Worm (Caenorhabditis elegans): Measurements from ENCODE around the gene ztf-9.

DNA sequence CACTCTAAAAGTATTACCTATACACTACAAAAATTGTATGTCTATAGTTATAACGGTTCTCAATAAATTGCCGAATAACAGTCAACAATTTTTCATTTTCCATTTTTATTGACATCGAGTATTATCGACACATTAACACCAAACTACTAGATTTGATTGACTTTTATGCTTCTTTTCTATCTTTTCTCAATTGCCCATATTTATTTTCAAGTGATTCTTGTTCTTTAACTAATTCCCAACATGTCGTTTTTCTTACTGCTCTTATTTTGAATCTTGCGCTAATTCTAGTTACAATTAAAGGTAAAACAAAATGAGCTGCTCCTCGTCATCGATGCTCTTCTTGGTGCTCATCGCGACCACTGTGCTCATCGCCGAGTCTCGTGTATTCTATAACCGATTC lies 14.0 kb downstream of the ztf-9 start, which contains the start of gene cthd-1:
- TF ChIP-seq ceh-31 (tag; optimal IDR thresholded peaks at IDR 0.05) = no peak
- TF ChIP-seq ama-1 (optimal IDR thresholded peaks at IDR 0.05) = no peak
- TF ChIP-seq ets-4 (tag; optimal IDR thresholded peaks at IDR 0.05) = no peak
- no peak for TF ChIP-seq sox-4 (tag; optimal IDR thresholded peaks at IDR 0.05)
- no peak for TF ChIP-seq K09A11.1 (tag; optimal IDR thresholded peaks at IDR 0.05; ENCODE audit: insufficient read depth)
- TF ChIP-seq lin-11 (tag; optimal IDR thresholded peaks at IDR 0.05) = no peak
- TF ChIP-seq tbx-2 (tag; optimal IDR thresholded peaks at IDR 0.05) = no peak
- TF ChIP-seq ceh-9 (tag; optimal IDR thresholded peaks at IDR 0.05) = no peak

Measured in whole organism, late embryonic.